Fruit fly (Drosophila melanogaster): ENCODE data around the gene CG10435.

dm6 chr3R:7981396-7981795, 31.6 kb downstream of the CG10435 start:
- TF ChIP-seq CG10348 (GFP tag; IDR thresholded peaks at IDR 0.05), result no peak
- TF ChIP-seq CG15710 (tag; optimal IDR thresholded peaks at IDR 0.05), result no peak
- no peak for TF ChIP-seq Snoo (tag; optimal IDR thresholded peaks at IDR 0.05)
- TF ChIP-seq CG13204 (GFP tag; optimal IDR thresholded peaks at IDR 0.05), result no peak
